Worm (Caenorhabditis elegans) whole organism, L4 larva: ENCODE results near the gene ZK1010.10.
A peak's percentile ranks its signal among the peaks of the same experiment; 100 is the strongest.

ENCODE experiments used
- F10B5.3 ChIP-seq: sonication (generic microtip); optimal IDR thresholded peaks from 2 replicates; lab custom pipeline; 2016; ENCODE audit warnings: mild to moderate bottlenecking, missing genetic modification characterization, missing compliant biosample characterization
- F37D6.2 ChIP-seq: sonication (generic microtip); optimal IDR thresholded peaks from 2 replicates; lab custom pipeline; 2016; ENCODE audit warnings: mild to moderate bottlenecking, missing genetic modification characterization, missing compliant biosample characterization
- F44E2.7 ChIP-seq: fragments of 200-800 bp; sonication (Bioruptor generic); IDR thresholded peaks from 2 replicates; pipeline ENCODE4 v2.1.2; 2022; ENCODE audit warnings: missing genetic modification characterization, missing compliant biosample characterization
- F49E8.2 ChIP-seq: sonication (generic microtip); optimal IDR thresholded peaks from 2 replicates; lab custom pipeline; 2016; ENCODE audit warnings: missing compliant biosample characterization, mild to moderate bottlenecking, missing genetic modification characterization, borderline replicate concordance
- R02D3.7 ChIP-seq: fragments of 150-350 bp; sonication (generic microtip); optimal IDR thresholded peaks from 3 replicates; lab custom pipeline; 2014; ENCODE audit warnings: missing biosample characterization, missing genetic modification characterization
- T26A8.4 ChIP-seq: fragments of 200-800 bp; sonication (Bioruptor generic); IDR thresholded peaks from 2 replicates; pipeline ENCODE4 v1.3.6; 2022; ENCODE audit warnings: missing genetic modification characterization, missing compliant biosample characterization
- Y105C5A.15 ChIP-seq: fragments of 200-800 bp; sonication (Bioruptor generic); IDR thresholded peaks from 2 replicates; pipeline ENCODE4 v1.3.6; 2022; ENCODE audit warnings: missing genetic modification characterization, missing compliant biosample characterization
- Y48G9A.11 ChIP-seq: fragments of 200-800 bp; sonication (Bioruptor generic); IDR thresholded peaks from 2 replicates; pipeline ENCODE4 v1.3.6; 2022; ENCODE audit warnings: missing genetic modification reagents, missing genetic modification characterization, missing compliant biosample characterization
- Y75B8A.6 ChIP-seq: fragments of 200-800 bp; sonication (Bioruptor generic); IDR thresholded peaks from 2 replicates; pipeline ENCODE4 v1.3.6; 2022; ENCODE audit warnings: missing genetic modification reagents, missing genetic modification characterization, missing compliant biosample characterization
- ZK546.5 ChIP-seq, 2 experiments: sonication (generic microtip); optimal IDR thresholded peaks; 2 replicates each; lab custom pipeline; 2017; ENCODE audit warnings: missing biosample characterization in 2 of 2, missing genetic modification characterization in 2 of 2
- attf-4 ChIP-seq: sonication (generic microtip); optimal IDR thresholded peaks from 3 replicates; lab custom pipeline; 2017; ENCODE audit warnings: missing biosample characterization, missing genetic modification characterization
- ceh-20 ChIP-seq: fragments of 200-800 bp; sonication (Bioruptor generic); IDR thresholded peaks from 2 replicates; pipeline ENCODE4 v1.3.6; 2022; ENCODE audit warnings: missing genetic modification reagents, missing genetic modification characterization, missing compliant biosample characterization
- ceh-62 ChIP-seq: sonication (generic microtip); optimal IDR thresholded peaks from 2 replicates; lab custom pipeline; 2017; ENCODE audit warnings: missing biosample characterization, missing genetic modification characterization
- ces-1 ChIP-seq: fragments of 150-350 bp; sonication (generic microtip); optimal IDR thresholded peaks from 4 replicates; lab custom pipeline; 2014; ENCODE audit warnings: missing biosample characterization, missing genetic modification reagents, missing genetic modification characterization
- cey-2 ChIP-seq: sonication (generic microtip); optimal IDR thresholded peaks from 3 replicates; lab custom pipeline; 2017; ENCODE audit warnings: missing genetic modification characterization, mild to moderate bottlenecking, missing compliant biosample characterization, antibody characterized with exemption, borderline replicate concordance; ENCODE audit not compliant: insufficient read depth
- ctbp-1 ChIP-seq: fragments of 200-800 bp; sonication (Bioruptor generic); IDR thresholded peaks from 2 replicates; pipeline ENCODE4 v1.3.6; 2022; ENCODE audit warnings: missing genetic modification reagents, missing genetic modification characterization, missing compliant biosample characterization
- daf-19 ChIP-seq: fragments of 200-800 bp; sonication (Bioruptor generic); conservative IDR thresholded peaks from 2 replicates; pipeline ENCODE4 v1.3.6; 2022; ENCODE audit warnings: missing genetic modification characterization, missing compliant biosample characterization
- daf-8 ChIP-seq: fragments of 200-800 bp; sonication (Bioruptor generic); IDR thresholded peaks from 2 replicates; pipeline ENCODE4 v1.3.6; 2022; ENCODE audit warnings: missing genetic modification characterization, missing compliant biosample characterization
- dmd-6 ChIP-seq: fragments of 200-800 bp; sonication (Bioruptor generic); IDR thresholded peaks from 2 replicates; pipeline ENCODE4 v1.3.6; 2022; ENCODE audit warnings: missing genetic modification reagents, missing genetic modification characterization, missing compliant biosample characterization
- dmd-8 ChIP-seq: fragments of 200-800 bp; sonication (Bioruptor generic); IDR thresholded peaks from 2 replicates; pipeline ENCODE4 v1.3.6; 2022; ENCODE audit warnings: missing genetic modification characterization, missing compliant biosample characterization
- egl-27 ChIP-seq: sonication (generic microtip); optimal IDR thresholded peaks from 3 replicates; lab custom pipeline; 2017; ENCODE audit warnings: missing biosample characterization, missing genetic modification reagents, missing genetic modification characterization
- fos-1 ChIP-seq: fragments of 150-350 bp; optimal IDR thresholded peaks from 2 replicates; lab custom pipeline; 2014; ENCODE audit warnings: missing biosample characterization, missing genetic modification characterization
- hif-1 ChIP-seq, 2 experiments: sonication (generic microtip); optimal IDR thresholded peaks; 2 replicates each; lab custom pipeline; 2016 to 2017; ENCODE audit warnings: missing compliant biosample characterization in 2 of 2, missing genetic modification characterization in 2 of 2, missing genetic modification reagents in 2 of 2, missing genotype in 2 of 2, mild to moderate bottlenecking in 1 of 2
- lin-1 ChIP-seq: fragments of 200-800 bp; sonication (Bioruptor generic); IDR thresholded peaks from 2 replicates; pipeline ENCODE4 v1.3.6; 2022; ENCODE audit warnings: missing genetic modification reagents, missing genetic modification characterization, missing compliant biosample characterization
- lin-13 ChIP-seq: fragments of 150-350 bp; optimal IDR thresholded peaks from 2 replicates; lab custom pipeline; 2014; ENCODE audit warnings: missing biosample characterization, missing genetic modification reagents, missing genetic modification characterization
- lin-15B ChIP-seq: fragments of 150-350 bp; sonication (generic microtip); optimal IDR thresholded peaks from 3 replicates; lab custom pipeline; 2014; ENCODE audit warnings: missing biosample characterization, missing genetic modification characterization
- lin-29 ChIP-seq: fragments of 200-800 bp; sonication (Bioruptor generic); IDR thresholded peaks from 2 replicates; pipeline ENCODE4 v1.3.6; 2022; ENCODE audit warnings: missing genetic modification reagents, missing genetic modification characterization, missing compliant biosample characterization
- lin-38 ChIP-seq: fragments of 200-800 bp; sonication (Bioruptor generic); IDR thresholded peaks from 2 replicates; pipeline ENCODE4 v1.3.6; 2022; ENCODE audit warnings: missing genetic modification reagents, missing genetic modification characterization, missing compliant biosample characterization
- lsy-2 ChIP-seq, 2 experiments: fragments of 150-350 bp in 1 of 2; sonication (generic microtip) in 1 of 2; optimal IDR thresholded peaks; 2 replicates each; lab custom pipeline; 2014 to 2017; ENCODE audit warnings: missing biosample characterization in 2 of 2, missing genetic modification characterization in 2 of 2
- mdl-1 ChIP-seq, 2 experiments: fragments of 150-350 bp in 1 of 2; sonication (generic microtip) in 1 of 2; optimal IDR thresholded peaks; 2 replicates each; lab custom pipeline; 2014 to 2017; ENCODE audit warnings: missing biosample characterization in 2 of 2, missing genetic modification characterization in 2 of 2
- mep-1 ChIP-seq: fragments of 150-350 bp; sonication (generic microtip); optimal IDR thresholded peaks from 3 replicates; lab custom pipeline; 2014; ENCODE audit warnings: missing biosample characterization, missing genetic modification characterization
- nhr-10 ChIP-seq: fragments of 150-350 bp; optimal IDR thresholded peaks from 2 replicates; lab custom pipeline; 2014; ENCODE audit warnings: missing biosample characterization, missing genetic modification characterization
- nhr-102 ChIP-seq: sonication (generic microtip); optimal IDR thresholded peaks from 2 replicates; lab custom pipeline; 2016; ENCODE audit warnings: mild to moderate bottlenecking, missing genetic modification characterization, moderate library complexity, missing compliant biosample characterization
- nhr-11 ChIP-seq: fragments of 150-350 bp; optimal IDR thresholded peaks from 2 replicates; lab custom pipeline; 2014; ENCODE audit warnings: missing biosample characterization, missing genetic modification characterization
- nhr-111 ChIP-seq: fragments of 200-800 bp; sonication (Bioruptor generic); optimal IDR thresholded peaks from 2 replicates; lab custom pipeline; 2018; ENCODE audit warnings: mild to moderate bottlenecking, missing genetic modification characterization, missing compliant biosample characterization
- nhr-28 ChIP-seq: fragments of 150-350 bp; optimal IDR thresholded peaks from 2 replicates; lab custom pipeline; 2014; ENCODE audit warnings: missing biosample characterization, missing genetic modification characterization
- nhr-48 ChIP-seq: sonication (generic microtip); optimal IDR thresholded peaks from 2 replicates; lab custom pipeline; 2016; ENCODE audit warnings: mild to moderate bottlenecking, missing genetic modification characterization, missing compliant biosample characterization
- pha-4 ChIP-seq, 2 experiments: fragments of 150-350 bp in 1 of 2; fragments of 200-800 bp in 1 of 2; sonication (Bioruptor generic) in 1 of 2; IDR thresholded peaks in 1 of 2; optimal IDR thresholded peaks in 1 of 2; 2 replicates each; pipeline versions ENCODE4 v1.3.6 to Lab custom; 2014 to 2022; ENCODE audit warnings: missing genetic modification characterization in 2 of 2, missing genetic modification reagents in 2 of 2, missing biosample characterization in 1 of 2, missing compliant biosample characterization in 1 of 2
- pqm-1 ChIP-seq: sonication (generic microtip); optimal IDR thresholded peaks from 2 replicates; lab custom pipeline; 2017; ENCODE audit warnings: missing biosample characterization, missing genetic modification characterization
- saeg-2 ChIP-seq: fragments of 200-800 bp; sonication (Bioruptor generic); IDR thresholded peaks from 2 replicates; pipeline ENCODE4 v1.3.6; 2022; ENCODE audit warnings: missing genetic modification reagents, missing genetic modification characterization, missing compliant biosample characterization
- sdz-12 ChIP-seq: fragments of 200-800 bp; sonication (Bioruptor generic); optimal IDR thresholded peaks from 2 replicates; lab custom pipeline; 2018; ENCODE audit warnings: mild to moderate bottlenecking, missing genetic modification characterization, missing compliant biosample characterization
- set-16 ChIP-seq: fragments of 200-800 bp; sonication (Bioruptor generic); IDR thresholded peaks from 2 replicates; pipeline ENCODE4 v1.3.6; 2022; ENCODE audit warnings: missing genetic modification reagents, missing genetic modification characterization, missing compliant biosample characterization
- spr-3 ChIP-seq: fragments of 200-800 bp; sonication (Bioruptor generic); optimal IDR thresholded peaks from 2 replicates; lab custom pipeline; 2018; ENCODE audit warnings: mild to moderate bottlenecking, missing genetic modification characterization, missing compliant biosample characterization
- tag-97 ChIP-seq: fragments of 200-800 bp; sonication (Bioruptor generic); IDR thresholded peaks from 2 replicates; pipeline ENCODE4 v1.3.6; 2022; ENCODE audit warnings: missing genetic modification characterization, missing compliant biosample characterization
- tra-1 ChIP-seq: fragments of 200-800 bp; sonication (Bioruptor generic); IDR thresholded peaks from 2 replicates; pipeline ENCODE4 v1.3.6; 2022; ENCODE audit warnings: missing genetic modification reagents, missing genetic modification characterization, missing compliant biosample characterization
- unc-62 ChIP-seq, 3 experiments: fragments of 150-350 bp in 1 of 3; sonication (generic microtip); optimal IDR thresholded peaks in 2 of 3; peaks in 1 of 3; 1 replicate in 1 of 3; 2 replicates in 2 of 3; lab custom pipeline; 2014 to 2017; ENCODE audit warnings: missing biosample characterization in 3 of 3, missing genetic modification characterization in 3 of 3, missing genetic modification reagents in 3 of 3, missing genotype in 1 of 3
- vab-7 ChIP-seq: fragments of 200-800 bp; sonication (Bioruptor generic); IDR thresholded peaks from 2 replicates; pipeline ENCODE4 v1.3.6; 2022; ENCODE audit warnings: missing genetic modification reagents, missing genetic modification characterization, missing compliant biosample characterization
- zfp-2 ChIP-seq: sonication (generic microtip); optimal IDR thresholded peaks from 2 replicates; lab custom pipeline; 2016; ENCODE audit warnings: mild to moderate bottlenecking, missing genetic modification characterization, missing compliant biosample characterization
- zfp-3 ChIP-seq: fragments of 200-800 bp; sonication (Bioruptor generic); conservative IDR thresholded peaks from 2 replicates; pipeline ENCODE4 v1.3.6; 2022; ENCODE audit warnings: missing genetic modification reagents, missing genetic modification characterization, missing compliant biosample characterization
- ztf-11 ChIP-seq: fragments of 150-350 bp; optimal IDR thresholded peaks from 2 replicates; lab custom pipeline; 2014; ENCODE audit warnings: missing biosample characterization, missing genetic modification characterization
- ztf-7 ChIP-seq: fragments of 150-350 bp; optimal IDR thresholded peaks from 2 replicates; lab custom pipeline; 2014; ENCODE audit warnings: missing biosample characterization, missing genetic modification characterization

The ZK1010.10 gene

DNA sequence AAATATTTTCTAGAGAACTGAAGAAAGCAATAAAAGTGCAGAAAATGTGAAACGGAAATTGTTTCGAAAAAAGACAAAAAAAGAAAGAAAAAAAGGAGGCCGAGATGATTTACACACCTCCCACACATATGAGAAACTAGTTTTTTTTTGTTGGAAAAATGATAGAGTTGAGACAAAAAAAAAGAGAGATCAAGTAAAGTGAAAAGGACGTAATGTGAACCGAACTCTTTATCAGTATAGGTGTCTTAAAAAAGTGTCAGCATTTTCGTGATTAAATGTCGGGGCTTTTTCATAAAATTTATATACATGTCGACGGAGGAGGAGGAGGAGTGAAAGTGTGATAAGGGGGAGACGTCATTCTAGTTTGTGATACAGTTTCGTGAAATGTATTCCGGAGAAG is 42.9 kb upstream of the ZK1010.10 start (continued):
- TF ChIP-seq daf-19 (GFP tag; lab: Robert Waterston, UW) (no peak), ztf-7 (tag; lab: Kevin White, UChicago) (no peak), T26A8.4 (GFP tag; lab: Robert Waterston, UW) (no peak), ZK546.5 (tag; optimal IDR thresholded peaks at IDR 0.05; lab: Kevin White, UChicago) (no peak), Y105C5A.15 (GFP tag; lab: Robert Waterston, UW) (no peak), R02D3.7 (no peak), lsy-2 (tag; optimal IDR thresholded peaks at IDR 0.05; lab: Kevin White, UChicago) (no peak), fos-1 (tag; lab: Kevin White, UChicago) (no peak), Y75B8A.6 (GFP tag; lab: Robert Waterston, UW) (no peak), pqm-1 (peak; percentile 86), pha-4 (GFP tag; IDR thresholded peaks at IDR 0.05; lab: Robert Waterston, UW) (no peak), pha-4 (tag; optimal IDR thresholded peaks at IDR 0.05; lab: Kevin White, UChicago) (no peak), mep-1 (tag; lab: Kevin White, UChicago) (no peak), ces-1 (GFP tag; lab: Kevin White, UChicago) (no peak), F44E2.7 (GFP tag; lab: Robert Waterston, UW) (no peak), vab-7 (GFP tag; lab: Robert Waterston, UW) (no peak), lin-38 (GFP tag; lab: Robert Waterston, UW) (no peak), set-16 (GFP tag; lab: Robert Waterston, UW) (no peak), spr-3 (GFP tag; lab: Kevin White, UChicago) (no peak), mdl-1 (tag; optimal IDR thresholded peaks at IDR 0.05; lab: Kevin White, UChicago) (no peak), nhr-28 (peak; percentile 88), lin-15B (tag; lab: Kevin White, UChicago) (no peak), daf-8 (GFP tag; lab: Robert Waterston, UW) (no peak), nhr-111 (GFP tag; lab: Kevin White, UChicago) (no peak), dmd-8 (no peak), egl-27 (no peak), lin-13 (GFP tag; lab: Kevin White, UChicago) (no peak), unc-62 (GFP tag; optimal IDR thresholded peaks at IDR 0.05 in 1 of 2; lab: Kevin White, UChicago) (peak in 1 of 2 experiments; percentile 92), unc-62 (tag; optimal IDR thresholded peaks at IDR 0.05; lab: Kevin White, UChicago) (no peak), saeg-2 (GFP tag; lab: Robert Waterston, UW) (no peak), sdz-12 (GFP tag; lab: Kevin White, UChicago) (no peak), lin-1 (0 out of 2 replicates have a peak, but pooled peaks have one; percentile 10), F49E8.2 (tag; lab: Kevin White, UChicago) (no peak), attf-4 (no peak), nhr-48 (peak; percentile 16), hif-1 (tag; optimal IDR thresholded peaks at IDR 0.05; lab: Kevin White, UChicago) (no peak), ctbp-1 (GFP tag; lab: Robert Waterston, UW) (no peak), dmd-6 (GFP tag; lab: Robert Waterston, UW) (peak; percentile 81), F37D6.2 (tag; lab: Kevin White, UChicago) (no peak), zfp-3 (GFP tag; lab: Robert Waterston, UW) (no peak), nhr-102 (tag; lab: Kevin White, UChicago) (no peak), tra-1 (0 out of 2 replicates have a peak, but pooled peaks have one; percentile 51), ceh-62 (tag; lab: Kevin White, UChicago) (no peak), nhr-10 (tag; lab: Kevin White, UChicago) (no peak), cey-2 (tag; lab: Kevin White, UChicago) (no peak), zfp-2 (tag; lab: Kevin White, UChicago) (no peak), lin-29 (GFP tag; lab: Robert Waterston, UW) (no peak), tag-97 (GFP tag; lab: Robert Waterston, UW) (no peak), ceh-20 (GFP tag; lab: Robert Waterston, UW) (no peak), ztf-11 (tag; lab: Kevin White, UChicago) (no peak), nhr-11 (tag; lab: Kevin White, UChicago) (no peak), Y48G9A.11 (GFP tag; lab: Robert Waterston, UW) (no peak), F10B5.3 (no peak)
